Worm (Caenorhabditis elegans) whole organism, late embryonic: ENCODE measurements around the gene math-26.

Experiments
- K02D7.2 ChIP-seq: sonication (generic microtip); optimal IDR thresholded peaks from 2 replicates; lab custom pipeline; 2017; ENCODE audit warnings: mild to moderate bottlenecking, missing genetic modification characterization, missing compliant biosample characterization
- Y22D7AL.16 ChIP-seq: sonication (generic microtip); optimal IDR thresholded peaks from 2 replicates; lab custom pipeline; 2016; ENCODE audit warnings: missing genetic modification characterization, missing compliant biosample characterization
- ceh-2 ChIP-seq: sonication (generic microtip); optimal IDR thresholded peaks from 2 replicates; lab custom pipeline; 2016; ENCODE audit warnings: missing genotype, missing genetic modification characterization, missing compliant biosample characterization
- elt-2 ChIP-seq: sonication (generic microtip); optimal IDR thresholded peaks from 2 replicates; lab custom pipeline; 2016; ENCODE audit warnings: missing genetic modification reagents, missing genetic modification characterization, missing compliant biosample characterization
- eyg-1 ChIP-seq: sonication (generic microtip); optimal IDR thresholded peaks from 2 replicates; lab custom pipeline; 2016; ENCODE audit warnings: missing genotype, missing genetic modification characterization, missing compliant biosample characterization
- fax-1 ChIP-seq: sonication (generic microtip); optimal IDR thresholded peaks from 2 replicates; lab custom pipeline; 2016; ENCODE audit warnings: missing genotype, missing genetic modification characterization, missing compliant biosample characterization
- lin-11 ChIP-seq: fragments of 200-800 bp; sonication (Bioruptor generic); optimal IDR thresholded peaks from 2 replicates; lab custom pipeline; 2018; ENCODE audit warnings: mild to moderate bottlenecking, missing genetic modification characterization, missing compliant biosample characterization
- pag-3 ChIP-seq: sonication (generic microtip); optimal IDR thresholded peaks from 2 replicates; lab custom pipeline; 2016; ENCODE audit warnings: missing compliant biosample characterization, missing genetic modification characterization, borderline replicate concordance
- pha-4 ChIP-seq: fragments of 150-350 bp; optimal IDR thresholded peaks from 2 replicates; lab custom pipeline; 2018; ENCODE audit warnings: missing biosample characterization, missing genetic modification reagents, missing genetic modification characterization
- rnt-1 ChIP-seq: sonication (generic microtip); optimal IDR thresholded peaks from 2 replicates; lab custom pipeline; 2016; ENCODE audit warnings: missing genetic modification characterization, missing compliant biosample characterization

DNA sequence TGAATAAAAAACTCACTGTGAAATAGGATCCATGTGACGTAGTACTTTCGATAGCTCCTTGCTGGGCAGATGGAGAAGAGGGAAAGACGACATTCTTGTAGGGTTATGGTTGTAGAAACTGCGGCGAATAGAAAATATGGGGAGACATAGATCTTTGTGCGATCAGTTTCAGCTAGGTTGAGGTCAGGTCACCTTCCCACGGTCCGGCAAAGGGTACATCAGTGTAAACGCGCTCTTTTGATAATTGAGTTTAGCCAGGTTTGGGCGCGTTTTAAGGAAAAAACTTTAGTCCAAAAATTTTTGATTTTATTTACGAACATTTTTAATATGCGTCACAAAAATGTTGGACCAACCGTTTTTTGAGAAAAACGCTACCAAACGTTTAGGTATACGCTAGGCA lies 15.4 kb upstream of the math-26 start, which contains the start of gene F36H5.17:
- no peak for TF ChIP-seq pag-3 (tag; lab: Kevin White, UChicago)
- TF ChIP-seq pha-4 (tag; lab: Kevin White, UChicago) = no peak
- no peak for TF ChIP-seq K02D7.2 (tag; lab: Kevin White, UChicago)
- no peak for TF ChIP-seq elt-2 (tag; lab: Kevin White, UChicago)
- TF ChIP-seq Y22D7AL.16 (tag; lab: Kevin White, UChicago) = no peak
- no peak for TF ChIP-seq rnt-1 (tag; lab: Kevin White, UChicago)
- no peak for TF ChIP-seq ceh-2 (tag; lab: Kevin White, UChicago)
- no peak for TF ChIP-seq lin-11 (tag; lab: Kevin White, UChicago)
- TF ChIP-seq eyg-1 (tag; lab: Kevin White, UChicago) = no peak
- TF ChIP-seq fax-1 (tag; lab: Kevin White, UChicago) = no peak
